Worm (Caenorhabditis elegans) whole organism, L3 larva: ENCODE results near the gene Y113G7A.13.

Experiments used
- R02D3.7 ChIP-seq: fragments of 150-350 bp; optimal IDR thresholded peaks from 2 replicates; lab custom pipeline; 2014; ENCODE audit warnings: missing biosample characterization, missing genetic modification characterization
- ZK546.5 ChIP-seq: sonication (generic microtip); optimal IDR thresholded peaks from 2 replicates; lab custom pipeline; 2017; ENCODE audit warnings: missing biosample characterization, missing genetic modification characterization
- ama-1 ChIP-seq: fragments of 150-350 bp; optimal IDR thresholded peaks from 2 replicates; lab custom pipeline; 2018
- ceh-16 ChIP-seq: sonication (generic microtip); optimal IDR thresholded peaks from 2 replicates; lab custom pipeline; 2017; ENCODE audit warnings: missing biosample characterization, missing genetic modification characterization
- elt-1 ChIP-seq: fragments of 150-350 bp; optimal IDR thresholded peaks from 2 replicates; lab custom pipeline; 2014; ENCODE audit warnings: missing biosample characterization, missing genetic modification characterization
- fos-1 ChIP-seq: fragments of 150-350 bp; optimal IDR thresholded peaks from 2 replicates; lab custom pipeline; 2014; ENCODE audit warnings: missing biosample characterization, missing genetic modification characterization
- hmg-11 ChIP-seq: sonication (generic microtip); optimal IDR thresholded peaks from 2 replicates; lab custom pipeline; 2016; ENCODE audit warnings: missing genetic modification characterization, missing compliant biosample characterization
- nhr-11 ChIP-seq: fragments of 150-350 bp; optimal IDR thresholded peaks from 2 replicates; lab custom pipeline; 2014; ENCODE audit warnings: missing biosample characterization, missing genetic modification characterization
- nhr-76 ChIP-seq: fragments of 150-350 bp; sonication (generic microtip); optimal IDR thresholded peaks from 5 replicates; lab custom pipeline; 2014; ENCODE audit warnings: missing biosample characterization, missing genetic modification characterization
- nhr-77 ChIP-seq: fragments of 150-350 bp; optimal IDR thresholded peaks from 2 replicates; lab custom pipeline; 2014; ENCODE audit warnings: missing biosample characterization, missing genetic modification characterization
- sea-2 ChIP-seq: fragments of 150-350 bp; sonication (generic microtip); optimal IDR thresholded peaks from 4 replicates; lab custom pipeline; 2014; ENCODE audit warnings: missing biosample characterization, missing genetic modification reagents, missing genetic modification characterization
- skn-1 ChIP-seq: fragments of 150-350 bp; optimal IDR thresholded peaks from 2 replicates; lab custom pipeline; 2014; ENCODE audit warnings: missing biosample characterization, missing genetic modification characterization
- zag-1 ChIP-seq: fragments of 150-350 bp; optimal IDR thresholded peaks from 2 replicates; lab custom pipeline; 2014; ENCODE audit warnings: missing biosample characterization, missing genetic modification characterization
- ztf-11 ChIP-seq: fragments of 150-350 bp; optimal IDR thresholded peaks from 2 replicates; lab custom pipeline; 2014; ENCODE audit warnings: missing biosample characterization, missing genetic modification characterization

DNA sequence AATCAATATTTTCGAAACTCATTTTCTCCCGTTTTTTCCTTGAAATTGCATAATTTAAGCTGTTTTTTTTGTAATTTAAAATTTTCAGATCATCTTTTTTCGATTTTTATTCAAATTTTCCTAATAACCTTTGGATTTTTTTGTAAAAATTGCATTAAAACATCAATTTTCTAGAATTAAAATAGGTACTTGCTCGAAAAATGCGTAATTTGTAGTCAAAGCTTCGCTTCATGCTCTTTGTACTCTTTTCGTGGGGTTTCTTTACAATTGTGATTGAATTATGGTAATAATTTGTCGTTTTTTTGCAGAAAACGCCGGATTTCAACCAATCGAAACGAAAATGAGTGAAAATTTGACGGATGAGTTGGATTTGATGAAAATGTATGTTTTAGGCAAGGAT lies 51.0 kb downstream of the Y113G7A.13 start, which contains the start of gene fog-2:
- TF ChIP-seq nhr-76 (no peak), ceh-16 (tag; lab: Kevin White, UChicago) (no peak), nhr-77 (tag; lab: Kevin White, UChicago) (no peak), nhr-11 (no peak), elt-1 (tag; lab: Kevin White, UChicago) (no peak), ama-1 (lab: Kevin White, UChicago) (no peak), sea-2 (GFP tag; lab: Kevin White, UChicago) (no peak), ztf-11 (no peak), hmg-11 (tag; lab: Kevin White, UChicago) (no peak), fos-1 (no peak), ZK546.5 (no peak), zag-1 (tag; lab: Kevin White, UChicago) (no peak), skn-1 (tag; lab: Kevin White, UChicago) (no peak), R02D3.7 (tag; lab: Kevin White, UChicago) (no peak)
